Worm (Caenorhabditis elegans): ENCODE results near the gene pho-10.
A peak's percentile ranks its signal among the peaks of the same experiment; 100 is the strongest.

The pho-10 gene

ce11 chrII:9874508-9875229 lies 45.7 kb downstream of the pho-10 start, which contains the start of the genes chil-2 and ctsa-3.2:
Gene chil-2 (minus strand): TSS chrII:9874608.
Gene ctsa-3.2 (plus strand): TSS chrII:9875179.
- no peak for TF ChIP-seq lsy-2 (tag; optimal IDR thresholded peaks at IDR 0.05)
- no peak for TF ChIP-seq dmd-6 (GFP tag; IDR thresholded peaks at IDR 0.05)
- no peak for TF ChIP-seq rbr-2 (tag; optimal IDR thresholded peaks at IDR 0.05)
- no peak for TF ChIP-seq egl-27 (tag; optimal IDR thresholded peaks at IDR 0.05)
- TF ChIP-seq dmd-8 (GFP tag; IDR thresholded peaks at IDR 0.05), result no peak
- no peak for TF ChIP-seq ces-1 (GFP tag; optimal IDR thresholded peaks at IDR 0.05)
- TF ChIP-seq ceh-28 (tag; optimal IDR thresholded peaks at IDR 0.05), result no peak
- TF ChIP-seq ceh-82 (tag; optimal IDR thresholded peaks at IDR 0.05), result no peak
- TF ChIP-seq pha-4 (GFP tag; IDR thresholded peaks at IDR 0.05), result no peak
- no peak for TF ChIP-seq pha-4 (tag; optimal IDR thresholded peaks at IDR 0.05)
- no peak for TF ChIP-seq madf-5 (GFP tag; IDR thresholded peaks at IDR 0.05)
- TF ChIP-seq dmd-9 (GFP tag; IDR thresholded peaks at IDR 0.05), result no peak
- TF ChIP-seq lin-29 (GFP tag; IDR thresholded peaks at IDR 0.05), result no peak
- TF ChIP-seq vab-7 (GFP tag; IDR thresholded peaks at IDR 0.05), result no peak
- no peak for TF ChIP-seq R02D3.7 (tag; optimal IDR thresholded peaks at IDR 0.05)
- TF ChIP-seq zfp-2 (tag; optimal IDR thresholded peaks at IDR 0.05), result no peak
- no peak for TF ChIP-seq ZK337.2 (GFP tag; IDR thresholded peaks at IDR 0.05)
- TF ChIP-seq spr-1 (tag; optimal IDR thresholded peaks at IDR 0.05), result no peak
- no peak for TF ChIP-seq dpl-1 (GFP tag; optimal IDR thresholded peaks at IDR 0.05)
- TF ChIP-seq sdz-12 (GFP tag; optimal IDR thresholded peaks at IDR 0.05), result no peak
- no peak for TF ChIP-seq ceh-20 (GFP tag; IDR thresholded peaks at IDR 0.05)

- TF ChIP-seq lin-39 (tag; optimal IDR thresholded peaks at IDR 0.05) (no peak), aha-1 (tag) (peak; percentile 37)
These were observed 47.4 kb downstream of the pho-10 start, which contains the start of gene chil-8 for ce11 chrII:9872961-9873360. Gene chil-8 (minus strand): TSS chrII:9873061.

- no peak for TF ChIP-seq ces-1 (GFP tag; optimal IDR thresholded peaks at IDR 0.05)
- no peak for TF ChIP-seq ceh-44 (GFP tag; IDR thresholded peaks at IDR 0.05)
- TF ChIP-seq unc-62 (GFP tag; optimal IDR thresholded peaks at IDR 0.05 in 1 of 2), result peak in 1 of 2 experiments; percentile 97
- no peak for TF ChIP-seq unc-62 (tag; optimal IDR thresholded peaks at IDR 0.05)
- no peak for TF ChIP-seq ztf-11 (tag; optimal IDR thresholded peaks at IDR 0.05)
These were observed 49.3 kb downstream of the pho-10 start, which contains the start of gene chil-7 for ce11 chrII:9871061-9871460. Gene chil-7 (minus strand): TSS chrII:9871172.

- TF ChIP-seq lin-29 (GFP tag; IDR thresholded peaks at IDR 0.05), result no peak
These were observed 51.7 kb downstream of the pho-10 start, which contains the start of gene old-1 for ce11 chrII:9868698-9869097. Gene old-1 (minus strand): TSS chrII:9868747.

- TF ChIP-seq unc-62 (GFP tag; optimal IDR thresholded peaks at IDR 0.05 in 1 of 2) (peak in 1 of 2 experiments; percentile 65), unc-62 (tag; optimal IDR thresholded peaks at IDR 0.05) (no peak), lin-13 (GFP tag; optimal IDR thresholded peaks at IDR 0.05) (no peak), aha-1 (tag) (peak; percentile 63)
These were observed 52.2 kb downstream of the pho-10 start for ce11 chrII:9868207-9868606.
